Fruit fly (Drosophila melanogaster): ENCODE measurements around the gene robo2.

robo2 gene

DNA sequence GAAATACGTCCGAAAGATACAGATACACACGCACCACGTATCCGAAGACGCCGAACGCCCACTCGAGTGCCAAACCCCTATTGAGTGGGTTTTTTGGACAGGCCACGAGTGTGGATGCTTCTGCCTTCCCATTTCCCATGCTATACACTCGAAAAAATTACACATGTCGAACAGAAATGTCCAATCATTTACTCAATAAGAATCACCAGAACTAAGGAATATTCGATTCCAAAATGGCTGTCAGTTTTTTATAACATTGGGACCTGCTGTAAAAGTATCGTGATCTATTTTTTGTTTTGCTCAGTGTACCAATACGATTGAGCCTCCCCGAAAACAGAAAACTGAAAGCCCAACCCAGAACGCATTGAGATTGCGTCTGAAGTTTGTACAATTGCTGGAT lies 2.5 kb upstream of the robo2 start (continued):
- no peak for TF ChIP-seq gcm2 (GFP tag; optimal IDR thresholded peaks at IDR 0.05)
- no peak for TF ChIP-seq klu (GFP tag; IDR thresholded peaks at IDR 0.05)
- TF ChIP-seq CG12391 (tag; optimal IDR thresholded peaks at IDR 0.05), result peak; percentile 71
- no peak for TF ChIP-seq Hr78 (GFP tag; optimal IDR thresholded peaks at IDR 0.05)
- peak; percentile 88 for TF ChIP-seq CG4820 (GFP tag; optimal IDR thresholded peaks at IDR 0.05)
- TF ChIP-seq CG16863 (GFP tag; optimal IDR thresholded peaks at IDR 0.05), result peak; percentile 86
- TF ChIP-seq Atf-2 (GFP tag; optimal IDR thresholded peaks at IDR 0.05), result peak; percentile 77
- TF ChIP-seq CG12942 (GFP tag; optimal IDR thresholded peaks at IDR 0.05), result peak; percentile 72
- TF ChIP-seq CG6791 (GFP tag; IDR thresholded peaks at IDR 0.05; ENCODE audit: partially characterized antibody), result no peak
- peak; percentile 76 for TF ChIP-seq CG15696 (tag; optimal IDR thresholded peaks at IDR 0.05)
- TF ChIP-seq Awh (GFP tag; IDR thresholded peaks at IDR 0.05), result peak; percentile 64; the same call in 1 of the 2 replicates
- peak; percentile 68 for TF ChIP-seq fd64A (GFP tag; optimal IDR thresholded peaks at IDR 0.05)
- peak; percentile 74 for TF ChIP-seq Chrac-16 (GFP tag; optimal IDR thresholded peaks at IDR 0.05)
- peak; percentile 43; the same call in 2 of the 3 replicates for TF ChIP-seq CG14050 (GFP tag; IDR thresholded peaks at IDR 0.05)
- TF ChIP-seq p53 (GFP tag; optimal IDR thresholded peaks at IDR 0.05), result peak; percentile 65
- no peak for TF ChIP-seq pfk (GFP tag; optimal IDR thresholded peaks at IDR 0.05)
- peak; percentile 60 for TF ChIP-seq CG4404 (GFP tag; IDR thresholded peaks at IDR 0.05)
- TF ChIP-seq br (optimal IDR thresholded peaks at IDR 0.05), result no peak
- TF ChIP-seq Dip2 (GFP tag; IDR thresholded peaks at IDR 0.05), result no peak
- TF ChIP-seq CG14441 (GFP tag; IDR thresholded peaks at IDR 0.05), result 0 out of 2 replicates have a peak, but pooled peaks have one; percentile 33
- TF ChIP-seq salm (tag; optimal IDR thresholded peaks at IDR 0.05), result peak; percentile 46
- peak; percentile 8 for TF ChIP-seq CG2116 (GFP tag; optimal IDR thresholded peaks at IDR 0.05)
- TF ChIP-seq lov (optimal IDR thresholded peaks at IDR 0.05), result no peak
- peak; percentile 88 for TF ChIP-seq lov (GFP tag; IDR thresholded peaks at IDR 0.05)
- TF ChIP-seq CG9215 (GFP tag; IDR thresholded peaks at IDR 0.05), result peak; percentile 25; the same call in 1 of the 2 replicates
- TF ChIP-seq row (GFP tag; IDR thresholded peaks at IDR 0.05), result peak; percentile 64
- TF ChIP-seq CG10979 (tag; optimal IDR thresholded peaks at IDR 0.05), result peak; percentile 87
- TF ChIP-seq nmo (GFP tag; optimal IDR thresholded peaks at IDR 0.05), result peak; percentile 88
- peak; percentile 78 for TF ChIP-seq Mes4 (GFP tag; optimal IDR thresholded peaks at IDR 0.05)
- TF ChIP-seq bsh (GFP tag; optimal IDR thresholded peaks at IDR 0.05), result peak; percentile 5 to 92
- peak; percentile 79 for TF ChIP-seq NC2α (GFP tag; optimal IDR thresholded peaks at IDR 0.05)
- peak; percentile 65 for TF ChIP-seq CG2120 (GFP tag; optimal IDR thresholded peaks at IDR 0.05)
- peak; percentile 45 for TF ChIP-seq CG12744 (GFP tag; optimal IDR thresholded peaks at IDR 0.05)
- no peak for TF ChIP-seq Dfd (GFP tag; optimal IDR thresholded peaks at IDR 0.05)
- peak; percentile 67 for TF ChIP-seq NK7.1 (GFP tag; optimal IDR thresholded peaks at IDR 0.05)
- peak; percentile 84 for TF ChIP-seq D19A (tag; optimal IDR thresholded peaks at IDR 0.05)
- TF ChIP-seq trem (tag; optimal IDR thresholded peaks at IDR 0.05), result peak; percentile 84
- peak; percentile 93 for TF ChIP-seq sens (GFP tag)
- TF ChIP-seq NC2β (GFP tag; optimal IDR thresholded peaks at IDR 0.05), result peak; percentile 79
- TF ChIP-seq CG1603 (tag; optimal IDR thresholded peaks at IDR 0.05), result peak; percentile 92
- TF ChIP-seq CG14014 (GFP tag; IDR thresholded peaks at IDR 0.05), result peak; percentile 52
- peak; percentile 67 for TF ChIP-seq tio (GFP tag; optimal IDR thresholded peaks at IDR 0.05)
- TF ChIP-seq danr (GFP tag; IDR thresholded peaks at IDR 0.05), result no peak
- peak; percentile 56 for TF ChIP-seq CG4360 (GFP tag; IDR thresholded peaks at IDR 0.05)
- peak; percentile 80 for TF ChIP-seq CG30403 (GFP tag; optimal IDR thresholded peaks at IDR 0.05)
- peak; percentile 17 for TF ChIP-seq mam (GFP tag; optimal IDR thresholded peaks at IDR 0.05)
- TF ChIP-seq CG13894 (tag; optimal IDR thresholded peaks at IDR 0.05), result no peak
- peak; percentile 62 for TF ChIP-seq twi (tag; optimal IDR thresholded peaks at IDR 0.05)
- TF ChIP-seq amos (GFP tag; IDR thresholded peaks at IDR 0.05; ENCODE audit: partially characterized antibody), result no peak
- 0 out of 2 replicates have a peak, but pooled peaks have one; percentile 14 for TF ChIP-seq CG9932 (GFP tag; IDR thresholded peaks at IDR 0.05)
- no peak for TF ChIP-seq CG43689 (GFP tag; IDR thresholded peaks at IDR 0.05)
- peak; percentile 56 for TF ChIP-seq CG32772 (GFP tag; IDR thresholded peaks at IDR 0.05)
